Worm (Caenorhabditis elegans): Measurements from ENCODE around the gene srh-186.

Gene srh-186

DNA sequence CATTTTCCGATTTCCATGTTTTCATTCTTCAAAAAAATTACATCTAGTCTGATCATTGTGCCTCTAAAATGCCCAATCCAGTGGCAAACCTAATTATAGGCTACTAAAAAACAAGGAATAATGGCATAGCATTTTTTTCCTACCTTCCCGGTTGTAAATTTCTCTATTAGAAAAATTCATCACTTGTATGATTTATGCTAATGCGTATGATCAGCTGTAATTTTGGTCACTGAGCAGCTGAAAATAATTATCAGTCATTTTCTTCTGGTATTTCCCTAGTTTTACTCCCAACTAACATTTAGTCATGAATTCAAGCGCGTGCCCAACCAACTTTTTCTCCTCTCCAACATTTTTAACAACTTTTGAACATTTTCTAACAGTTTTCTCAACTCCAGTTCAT, at the start of gene srh-186:
srh-186 (plus strand) TSS at position 301 of the 400 bp plus-strand sequence.
- TF ChIP-seq sptf-1 (tag; optimal IDR thresholded peaks at IDR 0.05): no peak
- no peak for TF ChIP-seq cnd-1 (tag; optimal IDR thresholded peaks at IDR 0.05)
- no peak for TF ChIP-seq nhr-2 (tag; optimal IDR thresholded peaks at IDR 0.05)
- TF ChIP-seq mep-1 (tag; optimal IDR thresholded peaks at IDR 0.05): no peak
- TF ChIP-seq pha-4 (tag; optimal IDR thresholded peaks at IDR 0.05): no peak
- no peak for TF ChIP-seq mab-5 (tag; optimal IDR thresholded peaks at IDR 0.05)
- TF ChIP-seq snpc-4 (tag; optimal IDR thresholded peaks at IDR 0.05): no peak
- no peak for TF ChIP-seq nhr-76 (tag; optimal IDR thresholded peaks at IDR 0.05)
- TF ChIP-seq tbx-8 (GFP tag; optimal IDR thresholded peaks at IDR 0.05): no peak
- TF ChIP-seq nhr-12 (tag; optimal IDR thresholded peaks at IDR 0.05): no peak
- no peak for TF ChIP-seq nhr-28 (tag; optimal IDR thresholded peaks at IDR 0.05)
- no peak for TF ChIP-seq ceh-83 (GFP tag; optimal IDR thresholded peaks at IDR 0.05)
- TF ChIP-seq ceh-39 (tag; optimal IDR thresholded peaks at IDR 0.05): no peak
- TF ChIP-seq unc-120 (tag; optimal IDR thresholded peaks at IDR 0.05; ENCODE audit: poor library complexity, severe bottlenecking): no peak
- TF ChIP-seq ham-2 (GFP tag; optimal IDR thresholded peaks at IDR 0.05): no peak
- TF ChIP-seq ceh-43 (GFP tag; optimal IDR thresholded peaks at IDR 0.05): no peak
- no peak for TF ChIP-seq mls-2 (tag; optimal IDR thresholded peaks at IDR 0.05)
- TF ChIP-seq bed-3 (GFP tag; optimal IDR thresholded peaks at IDR 0.05): no peak
- TF ChIP-seq ces-1 (GFP tag; optimal IDR thresholded peaks at IDR 0.05): no peak

DNA sequence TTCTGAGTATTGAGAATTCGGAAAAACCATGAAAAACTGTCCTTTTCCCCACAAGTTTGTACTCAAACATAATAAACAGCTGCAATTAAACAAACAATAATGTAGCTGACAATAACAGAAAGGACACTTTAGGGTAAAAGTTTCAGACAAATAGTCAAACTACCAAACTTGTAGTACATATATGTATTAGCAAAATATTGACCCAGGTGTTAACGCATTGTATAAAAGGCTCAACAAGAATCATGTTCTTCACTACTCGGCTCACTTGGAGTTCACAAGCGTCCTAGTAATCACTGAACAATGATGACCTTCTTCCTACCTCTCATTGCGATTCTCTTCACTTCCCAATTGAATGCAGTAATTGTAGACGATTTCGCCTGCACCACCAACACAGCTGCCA, 43.7 kb upstream of the srh-186 start, which contains the start of gene F35E8.6:
F35E8.6 (plus strand) TSS at position 301 of the 400 bp plus-strand sequence.
- TF ChIP-seq tbx-8 (GFP tag; optimal IDR thresholded peaks at IDR 0.05) (no peak), pha-4 (tag; optimal IDR thresholded peaks at IDR 0.05) (no peak), elt-1 (tag; optimal IDR thresholded peaks at IDR 0.05; ENCODE audit: borderline replicate concordance, insufficient read depth) (no peak), blmp-1 (tag; optimal IDR thresholded peaks at IDR 0.05) (no peak), bed-3 (GFP tag; optimal IDR thresholded peaks at IDR 0.05) (no peak), nhr-2 (tag; optimal IDR thresholded peaks at IDR 0.05) (no peak), lin-13 (tag; optimal IDR thresholded peaks at IDR 0.05) (no peak), mls-2 (tag; optimal IDR thresholded peaks at IDR 0.05) (no peak), nhr-76 (tag; optimal IDR thresholded peaks at IDR 0.05) (no peak), ham-2 (GFP tag; optimal IDR thresholded peaks at IDR 0.05) (no peak), sptf-1 (tag; optimal IDR thresholded peaks at IDR 0.05) (no peak), nhr-12 (tag; optimal IDR thresholded peaks at IDR 0.05) (no peak)

DNA sequence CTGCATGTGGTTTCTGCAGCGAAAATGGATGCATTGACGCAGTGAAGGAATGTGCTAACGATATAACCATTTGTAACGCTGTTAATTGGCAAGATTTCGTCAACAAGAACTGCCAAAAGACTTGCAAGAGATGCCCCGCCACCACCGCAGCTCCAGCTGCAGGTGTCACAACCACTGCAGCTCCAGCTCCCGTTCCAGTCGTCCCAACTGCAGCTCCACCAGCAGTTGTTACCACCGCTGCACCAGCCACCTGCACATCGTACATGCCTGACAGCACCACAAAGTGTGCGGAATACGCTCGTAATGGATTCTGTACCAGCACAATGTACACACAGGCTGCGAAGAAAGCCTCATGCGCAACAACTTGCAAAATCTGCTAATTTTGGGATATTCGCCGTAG, 42.9 kb upstream of the srh-186 start:
- TF ChIP-seq snpc-4 (tag; optimal IDR thresholded peaks at IDR 0.05) (no peak), ceh-39 (tag; optimal IDR thresholded peaks at IDR 0.05) (no peak), drap-1 (GFP tag; optimal IDR thresholded peaks at IDR 0.05) (no peak), nhr-12 (tag; optimal IDR thresholded peaks at IDR 0.05) (no peak), tbx-8 (GFP tag; optimal IDR thresholded peaks at IDR 0.05) (no peak), ham-2 (GFP tag; optimal IDR thresholded peaks at IDR 0.05) (no peak)

DNA sequence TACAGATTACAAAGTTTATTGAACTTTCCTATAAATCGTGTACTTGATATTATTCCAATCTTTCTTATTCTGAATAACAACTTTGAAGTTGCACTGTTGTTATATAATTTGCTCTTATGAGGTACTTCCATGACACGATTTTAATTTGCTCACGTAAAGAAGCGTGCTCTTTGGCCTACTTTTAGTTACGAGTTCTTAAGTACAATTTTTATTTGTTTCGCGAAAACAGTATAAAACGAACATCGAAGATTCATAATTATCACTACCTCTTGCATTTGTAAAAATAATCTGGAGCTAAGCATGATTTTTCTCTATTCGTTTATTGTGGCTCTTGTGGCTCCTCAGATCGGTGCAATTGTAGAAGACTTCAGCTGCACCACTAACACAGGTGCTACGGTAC, 41.9 kb upstream of the srh-186 start, which contains the start of gene F35E8.7:
F35E8.7 (plus strand) TSS at position 301 of the 400 bp plus-strand sequence.
- TF ChIP-seq cnd-1 (tag; optimal IDR thresholded peaks at IDR 0.05): no peak
- TF ChIP-seq hlh-1 (tag; optimal IDR thresholded peaks at IDR 0.05): no peak
- no peak for TF ChIP-seq unc-120 (tag; optimal IDR thresholded peaks at IDR 0.05; ENCODE audit: poor library complexity, severe bottlenecking)

DNA sequence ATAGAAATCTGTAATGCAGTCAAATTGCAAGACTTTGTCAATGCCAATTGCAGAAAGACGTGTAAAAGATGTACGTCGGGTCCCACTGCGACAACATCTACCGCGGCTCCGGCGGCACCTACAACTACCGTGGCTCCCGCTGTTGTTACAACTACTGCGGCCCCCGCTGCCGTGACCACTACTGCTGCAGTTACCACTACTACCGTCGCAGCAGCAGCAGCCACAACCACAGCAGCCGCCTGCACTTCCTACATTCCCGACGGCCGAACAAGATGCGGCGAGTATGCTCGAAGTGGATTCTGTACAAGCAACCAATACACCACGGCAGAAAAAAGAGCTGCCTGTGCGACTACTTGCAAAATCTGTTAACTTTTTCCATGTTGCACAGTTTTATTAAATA, 40.8 kb upstream of the srh-186 start:
- peak; percentile 32 for TF ChIP-seq drap-1 (GFP tag; optimal IDR thresholded peaks at IDR 0.05)
- TF ChIP-seq ham-2 (GFP tag; optimal IDR thresholded peaks at IDR 0.05): no peak

DNA sequence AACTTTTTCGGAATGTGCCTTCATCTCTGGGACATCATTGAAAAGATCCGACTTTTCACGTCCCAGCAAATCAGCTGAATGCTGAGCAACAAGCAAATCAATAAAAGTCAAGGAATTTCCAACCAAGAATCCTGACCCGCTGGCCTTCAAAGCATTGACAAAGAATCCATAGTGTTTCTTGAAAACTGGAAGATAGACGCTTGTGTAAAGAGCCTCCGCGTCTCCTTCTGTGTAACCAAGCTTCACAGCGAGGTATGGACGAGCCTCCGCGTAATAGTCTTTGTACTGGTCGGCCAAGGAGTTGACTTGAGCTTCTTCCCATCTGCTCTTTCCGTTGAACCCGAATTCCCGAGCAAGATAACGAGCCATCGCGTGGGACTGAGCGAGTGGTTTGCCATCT, 40.3 kb upstream of the srh-186 start:
- no peak for TF ChIP-seq hlh-1 (tag; optimal IDR thresholded peaks at IDR 0.05)
- TF ChIP-seq unc-62 (GFP tag; optimal IDR thresholded peaks at IDR 0.05): no peak
- no peak for TF ChIP-seq lin-13 (tag; optimal IDR thresholded peaks at IDR 0.05)
- no peak for TF ChIP-seq cnd-1 (tag; optimal IDR thresholded peaks at IDR 0.05)
- TF ChIP-seq bed-3 (GFP tag; optimal IDR thresholded peaks at IDR 0.05): no peak
- no peak for TF ChIP-seq sptf-1 (tag; optimal IDR thresholded peaks at IDR 0.05)
- no peak for TF ChIP-seq drap-1 (GFP tag; optimal IDR thresholded peaks at IDR 0.05)
- TF ChIP-seq nhr-28 (tag; optimal IDR thresholded peaks at IDR 0.05): no peak
- TF ChIP-seq unc-120 (tag; optimal IDR thresholded peaks at IDR 0.05; ENCODE audit: poor library complexity, severe bottlenecking): no peak
- no peak for TF ChIP-seq ceh-83 (GFP tag; optimal IDR thresholded peaks at IDR 0.05)
- TF ChIP-seq zip-8 (tag; optimal IDR thresholded peaks at IDR 0.05): no peak

DNA sequence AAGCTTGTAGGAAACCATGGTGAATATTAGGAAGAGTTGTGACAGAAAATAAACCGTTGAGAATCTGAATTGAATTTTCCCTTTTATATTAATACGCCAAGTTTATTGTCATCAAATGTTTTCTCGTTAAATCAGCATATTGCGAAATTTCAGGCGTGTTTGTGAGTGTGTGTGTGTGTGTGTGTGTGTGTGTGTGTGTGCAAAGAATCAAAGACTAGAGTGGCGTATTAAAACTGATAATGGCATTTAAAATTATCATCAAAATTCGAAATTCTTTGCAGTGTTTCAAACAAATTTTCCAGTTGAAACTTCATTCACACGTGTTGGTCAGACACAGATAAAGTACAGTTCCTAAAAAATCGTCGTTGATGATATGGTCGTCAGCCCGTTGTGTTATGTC, 39.7 kb upstream of the srh-186 start, which contains the start of gene gst-38:
gst-38 (minus strand) TSS at position 152 of the 400 bp plus-strand sequence.
- no peak for TF ChIP-seq elt-1 (tag; optimal IDR thresholded peaks at IDR 0.05; ENCODE audit: borderline replicate concordance, insufficient read depth)
- no peak for TF ChIP-seq drap-1 (GFP tag; optimal IDR thresholded peaks at IDR 0.05)
- no peak for TF ChIP-seq lsy-2 (tag; optimal IDR thresholded peaks at IDR 0.05)
- no peak for TF ChIP-seq mep-1 (tag; optimal IDR thresholded peaks at IDR 0.05)
- no peak for TF ChIP-seq unc-39 (tag; optimal IDR thresholded peaks at IDR 0.05)
- no peak for TF ChIP-seq M03D4.4 (tag; optimal IDR thresholded peaks at IDR 0.05)
- no peak for TF ChIP-seq bed-3 (GFP tag; optimal IDR thresholded peaks at IDR 0.05)
- TF ChIP-seq ham-2 (GFP tag; optimal IDR thresholded peaks at IDR 0.05): no peak
- TF ChIP-seq nhr-28 (tag; optimal IDR thresholded peaks at IDR 0.05): no peak
- no peak for TF ChIP-seq snpc-4 (tag; optimal IDR thresholded peaks at IDR 0.05)
- TF ChIP-seq nhr-12 (tag; optimal IDR thresholded peaks at IDR 0.05): no peak
- no peak for TF ChIP-seq hlh-1 (tag; optimal IDR thresholded peaks at IDR 0.05)
- no peak for TF ChIP-seq unc-120 (tag; optimal IDR thresholded peaks at IDR 0.05; ENCODE audit: poor library complexity, severe bottlenecking)
- TF ChIP-seq blmp-1 (tag; optimal IDR thresholded peaks at IDR 0.05): no peak
- TF ChIP-seq mls-2 (tag; optimal IDR thresholded peaks at IDR 0.05): no peak
- no peak for TF ChIP-seq ces-1 (GFP tag; optimal IDR thresholded peaks at IDR 0.05)
- no peak for TF ChIP-seq elt-3 (tag; optimal IDR thresholded peaks at IDR 0.05)
- no peak for TF ChIP-seq ceh-83 (GFP tag; optimal IDR thresholded peaks at IDR 0.05)
- TF ChIP-seq cnd-1 (tag; optimal IDR thresholded peaks at IDR 0.05): no peak

Measured in whole organism, mixed stage, embryonic.